Worm (Caenorhabditis elegans) whole organism, L2 larva: ENCODE results near the gene npl-10.

Experiments
- C34F6.9 ChIP-seq: fragments of 150-350 bp; optimal IDR thresholded peaks from 2 replicates; lab custom pipeline; 2014; ENCODE audit warnings: missing biosample characterization, missing genetic modification characterization
- F13H6.1 ChIP-seq: sonication (generic microtip); optimal IDR thresholded peaks from 2 replicates; lab custom pipeline; 2016; ENCODE audit warnings: missing genetic modification characterization, missing compliant biosample characterization
- R02D3.7 ChIP-seq: fragments of 150-350 bp; optimal IDR thresholded peaks from 2 replicates; lab custom pipeline; 2014; ENCODE audit warnings: missing biosample characterization, missing genetic modification characterization
- Y55F3AM.14 ChIP-seq: fragments of 200-800 bp; sonication (Bioruptor generic); optimal IDR thresholded peaks from 2 replicates; lab custom pipeline; 2018; ENCODE audit warnings: mild to moderate bottlenecking, missing genetic modification characterization, missing compliant biosample characterization
- ZK546.5 ChIP-seq: sonication (generic microtip); optimal IDR thresholded peaks from 2 replicates; lab custom pipeline; 2017; ENCODE audit warnings: missing biosample characterization, missing genetic modification characterization
- alr-1 ChIP-seq: fragments of 150-350 bp; optimal IDR thresholded peaks from 2 replicates; lab custom pipeline; 2014; ENCODE audit warnings: missing biosample characterization, missing genetic modification characterization
- aly-2 ChIP-seq: fragments of 150-350 bp; optimal IDR thresholded peaks from 2 replicates; lab custom pipeline; 2014; ENCODE audit warnings: missing biosample characterization, missing genetic modification characterization
- ama-1 ChIP-seq: fragments of 150-350 bp; optimal IDR thresholded peaks from 2 replicates; lab custom pipeline; 2018; ENCODE audit warnings: inconsistent platforms
- blmp-1 ChIP-seq: sonication (generic microtip); optimal IDR thresholded peaks from 2 replicates; lab custom pipeline; 2017; ENCODE audit warnings: missing genetic modification characterization, mild to moderate bottlenecking, missing compliant biosample characterization, antibody characterized with exemption, moderate library complexity; ENCODE audit not compliant: insufficient read depth
- ceh-16 ChIP-seq: fragments of 150-350 bp; optimal IDR thresholded peaks from 2 replicates; lab custom pipeline; 2014; ENCODE audit warnings: missing biosample characterization, missing genetic modification characterization
- ceh-82 ChIP-seq: fragments of 150-350 bp; optimal IDR thresholded peaks from 2 replicates; lab custom pipeline; 2014; ENCODE audit warnings: missing biosample characterization, missing genetic modification characterization
- crh-2 ChIP-seq: sonication (generic microtip); optimal IDR thresholded peaks from 2 replicates; lab custom pipeline; 2017; ENCODE audit warnings: missing biosample characterization, missing genetic modification characterization
- dmd-4 ChIP-seq: sonication (generic microtip); optimal IDR thresholded peaks from 2 replicates; lab custom pipeline; 2017; ENCODE audit warnings: missing biosample characterization, missing genetic modification characterization
- egl-27 ChIP-seq: sonication (generic microtip); optimal IDR thresholded peaks from 3 replicates; lab custom pipeline; 2017; ENCODE audit warnings: missing biosample characterization, missing genetic modification reagents, missing genetic modification characterization
- elt-1 ChIP-seq: fragments of 150-350 bp; optimal IDR thresholded peaks from 2 replicates; lab custom pipeline; 2014; ENCODE audit warnings: missing biosample characterization, missing genetic modification characterization
- elt-3 ChIP-seq: sonication (generic microtip); optimal IDR thresholded peaks from 2 replicates; lab custom pipeline; 2017; ENCODE audit warnings: missing biosample characterization, missing genetic modification characterization
- fos-1 ChIP-seq: fragments of 150-350 bp; optimal IDR thresholded peaks from 2 replicates; lab custom pipeline; 2014; ENCODE audit warnings: missing biosample characterization, missing genetic modification characterization
- gmeb-1 ChIP-seq: fragments of 150-350 bp; optimal IDR thresholded peaks from 2 replicates; lab custom pipeline; 2014; ENCODE audit warnings: missing biosample characterization, missing genetic modification characterization
- lin-11 ChIP-seq: fragments of 150-350 bp; sonication (generic microtip); optimal IDR thresholded peaks from 2 replicates; lab custom pipeline; 2014; ENCODE audit warnings: missing biosample characterization, missing genetic modification characterization, inconsistent platforms, mixed read lengths
- lin-13 ChIP-seq: fragments of 150-350 bp; optimal IDR thresholded peaks from 2 replicates; lab custom pipeline; 2014; ENCODE audit warnings: missing biosample characterization, missing genetic modification reagents, missing genetic modification characterization
- lin-39 ChIP-seq: fragments of 150-350 bp; optimal IDR thresholded peaks from 2 replicates; lab custom pipeline; 2014; ENCODE audit warnings: missing biosample characterization, missing genetic modification reagents, missing genetic modification characterization
- lsy-2 ChIP-seq, 2 experiments: fragments of 150-350 bp in 1 of 2; sonication (generic microtip) in 1 of 2; optimal IDR thresholded peaks; 2 replicates each; lab custom pipeline; 2014 to 2017; ENCODE audit warnings: missing biosample characterization in 2 of 2, missing genetic modification characterization in 2 of 2
- mab-5 ChIP-seq: fragments of 150-350 bp; optimal IDR thresholded peaks from 2 replicates; lab custom pipeline; 2014; ENCODE audit warnings: missing biosample characterization, missing genetic modification characterization
- mbf-1 ChIP-seq: sonication (generic microtip); optimal IDR thresholded peaks from 2 replicates; lab custom pipeline; 2017; ENCODE audit warnings: missing biosample characterization, missing genetic modification characterization
- mdl-1 ChIP-seq, 2 experiments: fragments of 150-350 bp in 1 of 2; sonication (generic microtip) in 1 of 2; optimal IDR thresholded peaks; 2 replicates each; lab custom pipeline; 2017; ENCODE audit warnings: missing biosample characterization in 2 of 2, missing genetic modification characterization in 2 of 2
- nhr-10 ChIP-seq: sonication (generic microtip); optimal IDR thresholded peaks from 2 replicates; lab custom pipeline; 2017; ENCODE audit warnings: missing biosample characterization, missing genetic modification characterization
- nhr-11 ChIP-seq: fragments of 150-350 bp; optimal IDR thresholded peaks from 2 replicates; lab custom pipeline; 2014; ENCODE audit warnings: missing biosample characterization, missing genetic modification characterization
- nhr-12 ChIP-seq: fragments of 150-350 bp; optimal IDR thresholded peaks from 2 replicates; lab custom pipeline; 2014; ENCODE audit warnings: missing biosample characterization, missing genetic modification characterization
- nhr-129 ChIP-seq: fragments of 150-350 bp; optimal IDR thresholded peaks from 2 replicates; lab custom pipeline; 2014; ENCODE audit warnings: missing biosample characterization, missing genetic modification characterization
- nhr-21 ChIP-seq: fragments of 150-350 bp; optimal IDR thresholded peaks from 2 replicates; lab custom pipeline; 2014; ENCODE audit warnings: missing biosample characterization, missing genetic modification characterization
- nhr-23 ChIP-seq: fragments of 150-350 bp; optimal IDR thresholded peaks from 2 replicates; lab custom pipeline; 2014; ENCODE audit warnings: missing biosample characterization, missing genetic modification reagents, missing genetic modification characterization
- nhr-237 ChIP-seq: fragments of 150-350 bp; optimal IDR thresholded peaks from 2 replicates; lab custom pipeline; 2014; ENCODE audit warnings: missing biosample characterization, missing genetic modification characterization
- nhr-25 ChIP-seq: fragments of 150-350 bp; sonication (generic microtip); optimal IDR thresholded peaks from 3 replicates; lab custom pipeline; 2014; ENCODE audit warnings: missing biosample characterization, missing genetic modification characterization
- nhr-6 ChIP-seq: fragments of 150-350 bp; optimal IDR thresholded peaks from 2 replicates; lab custom pipeline; 2014; ENCODE audit warnings: missing biosample characterization, missing genetic modification characterization
- nhr-77 ChIP-seq: fragments of 150-350 bp; optimal IDR thresholded peaks from 2 replicates; lab custom pipeline; 2014; ENCODE audit warnings: missing biosample characterization, missing genetic modification characterization
- peb-1 ChIP-seq: fragments of 150-350 bp; optimal IDR thresholded peaks from 2 replicates; lab custom pipeline; 2014; ENCODE audit warnings: missing biosample characterization, missing genetic modification characterization
- sem-4 ChIP-seq: fragments of 150-350 bp; optimal IDR thresholded peaks from 2 replicates; lab custom pipeline; 2014; ENCODE audit warnings: missing biosample characterization, missing genetic modification reagents, missing genetic modification characterization
- skn-1 ChIP-seq: sonication (generic microtip); optimal IDR thresholded peaks from 2 replicates; lab custom pipeline; 2017; ENCODE audit warnings: missing biosample characterization, missing genetic modification characterization
- sma-9 ChIP-seq, 2 experiments: fragments of 150-350 bp in 1 of 2; sonication (generic microtip) in 1 of 2; optimal IDR thresholded peaks; 2 replicates each; lab custom pipeline; 2014 to 2016; ENCODE audit warnings: missing genetic modification characterization in 2 of 2, mild to moderate bottlenecking in 1 of 2, missing biosample characterization in 1 of 2, missing compliant biosample characterization in 1 of 2, missing genetic modification reagents in 1 of 2, moderate library complexity in 1 of 2
- snpc-4 ChIP-seq: fragments of 150-350 bp; optimal IDR thresholded peaks from 2 replicates; lab custom pipeline; 2014; ENCODE audit warnings: missing biosample characterization, missing genetic modification characterization
- unc-39 ChIP-seq: fragments of 150-350 bp; optimal IDR thresholded peaks from 2 replicates; lab custom pipeline; 2014; ENCODE audit warnings: missing biosample characterization, missing genetic modification characterization
- unc-55 ChIP-seq: fragments of 150-350 bp; sonication (generic microtip); optimal IDR thresholded peaks from 3 replicates; lab custom pipeline; 2014; ENCODE audit warnings: missing biosample characterization, missing genetic modification reagents, missing genetic modification characterization
- unc-62 ChIP-seq: fragments of 150-350 bp; optimal IDR thresholded peaks from 2 replicates; lab custom pipeline; 2014; ENCODE audit warnings: missing biosample characterization, missing genetic modification reagents, missing genetic modification characterization
- zag-1 ChIP-seq: fragments of 150-350 bp; optimal IDR thresholded peaks from 2 replicates; lab custom pipeline; 2014; ENCODE audit warnings: missing biosample characterization, missing genetic modification characterization
- ztf-1 ChIP-seq: fragments of 200-800 bp; sonication (Bioruptor generic); conservative IDR thresholded peaks from 2 replicates; pipeline ENCODE4 v1.3.6; 2022; ENCODE audit warnings: missing genetic modification characterization, missing compliant biosample characterization
- ztf-11 ChIP-seq: sonication (generic microtip); optimal IDR thresholded peaks from 2 replicates; lab custom pipeline; 2017; ENCODE audit warnings: missing biosample characterization, missing genetic modification characterization
- ztf-4 ChIP-seq: fragments of 150-350 bp; optimal IDR thresholded peaks from 2 replicates; lab custom pipeline; 2014; ENCODE audit warnings: missing biosample characterization, missing genetic modification characterization

Gene npl-10

DNA sequence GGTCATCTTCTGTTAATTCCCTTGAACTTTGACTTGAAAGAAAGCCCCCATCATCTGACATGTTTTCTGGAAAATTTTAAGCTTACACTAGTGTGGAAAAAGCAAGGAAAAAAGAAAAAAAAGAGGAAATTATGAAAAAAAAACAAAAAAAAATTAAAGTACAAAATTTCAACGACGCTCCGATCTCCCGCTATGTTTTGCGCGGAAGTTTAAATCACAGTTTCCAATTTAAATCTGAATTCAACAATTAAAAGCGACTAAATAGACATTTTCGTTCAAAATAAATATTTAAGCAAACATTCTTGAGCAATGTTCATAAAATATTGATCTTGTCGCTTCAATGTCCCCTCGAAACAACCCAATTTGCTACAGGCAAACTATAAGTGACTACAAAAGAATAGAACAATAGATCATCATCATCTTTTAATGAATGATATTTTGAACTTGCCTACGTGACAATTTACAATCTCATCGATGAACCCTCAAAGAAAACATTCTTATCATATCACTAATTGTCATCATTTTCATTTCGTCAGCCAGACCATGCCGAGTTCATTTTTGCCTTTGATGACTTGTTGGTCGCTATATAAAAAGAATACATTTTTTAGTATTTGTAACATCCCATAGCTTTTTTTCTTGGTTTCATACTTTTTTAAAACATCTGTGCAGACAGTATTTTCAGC lies 13.9 kb downstream of the npl-10 start, which contains the start of the genes metl-6 and nit-1:
TSS of gene metl-6 (minus strand) at position 66 of the 683 bp plus-strand sequence.
TSS of gene nit-1 (plus strand) at position 562 of the 683 bp plus-strand sequence.
- peak; percentile 76 for TF ChIP-seq gmeb-1 (tag; lab: Kevin White, UChicago)
- TF ChIP-seq unc-55 (GFP tag; lab: Kevin White, UChicago): peak; percentile 37
- no peak for TF ChIP-seq elt-3 (tag; lab: Kevin White, UChicago)
- no peak for TF ChIP-seq elt-1
- peak; percentile 36 for TF ChIP-seq fos-1
- peak; percentile 39 for TF ChIP-seq sma-9 (GFP tag; optimal IDR thresholded peaks at IDR 0.05; lab: Kevin White, UChicago)
- no peak for TF ChIP-seq sma-9 (tag; optimal IDR thresholded peaks at IDR 0.05; lab: Kevin White, UChicago)
- TF ChIP-seq lsy-2 (tag; optimal IDR thresholded peaks at IDR 0.05; lab: Kevin White, UChicago): peak in 1 of 2 experiments; percentile 32
- TF ChIP-seq sem-4: no peak
- no peak for TF ChIP-seq Y55F3AM.14
- peak; percentile 91 for TF ChIP-seq skn-1
- TF ChIP-seq nhr-21 (tag; lab: Kevin White, UChicago): peak; percentile 8
- TF ChIP-seq R02D3.7: no peak
- no peak for TF ChIP-seq peb-1
- no peak for TF ChIP-seq ama-1

DNA sequence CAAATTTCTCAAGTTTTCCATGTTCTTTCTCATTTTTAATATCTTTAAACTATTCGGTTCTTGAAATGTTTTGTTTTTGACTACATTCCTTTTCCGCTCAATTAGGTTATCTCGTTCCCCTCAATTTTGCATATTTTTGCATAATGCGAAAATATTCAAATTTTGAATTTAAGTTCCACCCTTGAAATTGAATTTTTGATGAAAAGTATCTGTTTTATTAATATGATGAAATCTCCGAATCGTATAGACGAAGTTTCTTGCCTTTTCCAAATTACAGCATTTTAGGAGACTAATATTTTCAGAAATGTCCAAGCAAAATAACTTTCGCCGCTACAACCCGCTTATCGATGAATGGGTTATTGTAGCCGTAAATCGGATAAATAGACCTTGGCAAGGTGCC lies 17.1 kb downstream of the npl-10 start, which contains the start of gene ZK1058.3:
TSS of gene ZK1058.3 (plus strand) at position 301 of the 400 bp plus-strand sequence.
- TF ChIP-seq nhr-23 (tag; lab: Kevin White, UChicago): no peak

DNA sequence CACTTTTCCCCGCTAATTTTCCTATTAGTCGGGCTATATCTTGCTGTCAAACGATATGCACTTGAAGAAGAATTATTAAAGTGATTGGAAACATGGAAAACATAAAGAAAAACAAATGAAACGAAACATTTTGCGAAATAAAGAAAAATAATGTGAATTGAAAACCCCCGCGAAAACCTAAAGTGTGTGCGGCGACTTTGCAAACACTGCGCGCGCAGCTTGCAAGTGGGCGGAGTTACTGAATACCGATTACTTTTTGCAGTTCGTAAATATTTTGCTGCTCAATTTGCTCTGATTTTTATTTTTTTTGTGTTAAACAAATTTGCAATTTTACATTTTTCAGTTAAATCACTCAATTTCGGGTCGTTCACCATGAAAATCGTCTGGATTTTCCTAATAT lies 19.1 kb downstream of the npl-10 start, which contains the start of gene ccdc-47:
TSS of gene ccdc-47 (plus strand) at position 344 of the 400 bp plus-strand sequence.
- TF ChIP-seq unc-62 (no peak), R02D3.7 (no peak), peb-1 (no peak), blmp-1 (tag; lab: Kevin White, UChicago) (no peak), nhr-237 (no peak), unc-55 (GFP tag; lab: Kevin White, UChicago) (peak; percentile 72), nhr-21 (tag; lab: Kevin White, UChicago) (no peak), dmd-4 (tag; lab: Kevin White, UChicago) (no peak), nhr-6 (tag; lab: Kevin White, UChicago) (no peak), lin-11 (tag; lab: Kevin White, UChicago) (peak; percentile 84), elt-3 (tag; lab: Kevin White, UChicago) (no peak), nhr-12 (tag; lab: Kevin White, UChicago) (no peak), nhr-77 (no peak), skn-1 (peak; percentile 62), lsy-2 (tag; optimal IDR thresholded peaks at IDR 0.05; lab: Kevin White, UChicago) (peak; percentile 3 to 68), crh-2 (tag; lab: Kevin White, UChicago) (peak; percentile 49), ceh-82 (tag; lab: Kevin White, UChicago) (no peak), egl-27 (no peak), mbf-1 (tag; lab: Kevin White, UChicago) (no peak), gmeb-1 (tag; lab: Kevin White, UChicago) (peak; percentile 80), elt-1 (no peak), Y55F3AM.14 (no peak), nhr-25 (tag; lab: Kevin White, UChicago) (peak; percentile 14), mab-5 (tag; lab: Kevin White, UChicago) (peak; percentile 34), zag-1 (tag; lab: Kevin White, UChicago) (no peak), alr-1 (tag; lab: Kevin White, UChicago) (no peak), ceh-16 (tag; lab: Kevin White, UChicago) (no peak), C34F6.9 (tag; lab: Kevin White, UChicago) (peak; percentile 69), aly-2 (tag; lab: Kevin White, UChicago) (no peak), sem-4 (peak; percentile 41), mdl-1 (tag; optimal IDR thresholded peaks at IDR 0.05; lab: Kevin White, UChicago) (no peak), nhr-11 (tag; lab: Kevin White, UChicago) (no peak), F13H6.1 (peak; percentile 55), nhr-23 (tag; lab: Kevin White, UChicago) (no peak), nhr-129 (tag; lab: Kevin White, UChicago) (peak; percentile 62), sma-9 (GFP tag; optimal IDR thresholded peaks at IDR 0.05; lab: Kevin White, UChicago) (peak; percentile 71), sma-9 (tag; optimal IDR thresholded peaks at IDR 0.05; lab: Kevin White, UChicago) (no peak), ztf-1 (no peak), nhr-10 (tag; lab: Kevin White, UChicago) (no peak), fos-1 (peak; percentile 47), ama-1 (no peak), lin-39 (no peak), unc-39 (tag; lab: Kevin White, UChicago) (no peak), ZK546.5 (tag; lab: Kevin White, UChicago) (no peak), lin-13 (GFP tag; lab: Kevin White, UChicago) (peak; percentile 49), ztf-11 (no peak), ztf-4 (tag; lab: Kevin White, UChicago) (peak; percentile 55), snpc-4 (tag; lab: Kevin White, UChicago) (peak; percentile 2)
